Fruit fly (Drosophila melanogaster) whole organism, embryonic: Measurements from ENCODE around the gene CG32161.

Source experiments
- Atf-2 ChIP-seq: fragments of 200-800 bp; sonication (Bioruptor generic); optimal IDR thresholded peaks from 2 replicates; lab custom pipeline; 2016; ENCODE audit warnings: missing biosample characterization, missing genetic modification characterization
- CG11247 ChIP-seq: fragments of 200-800 bp; sonication (Bioruptor generic); IDR thresholded peaks from 2 replicates; pipeline ENCODE4 v1.3.6; 2022; ENCODE audit warnings: missing biosample characterization, missing genetic modification characterization
- CG12391 ChIP-seq: fragments of 200-800 bp; sonication (Bioruptor generic); optimal IDR thresholded peaks from 3 replicates; lab custom pipeline; 2018; ENCODE audit warnings: missing biosample characterization, mild to moderate bottlenecking, missing genetic modification characterization, moderate library complexity
- CG12659 ChIP-seq: fragments of 200-800 bp; sonication (Bioruptor generic); optimal IDR thresholded peaks from 3 replicates; lab custom pipeline; 2017; ENCODE audit warnings: mild to moderate bottlenecking, missing biosample characterization, missing genetic modification reagents, missing genetic modification characterization
- CG12744 ChIP-seq: fragments of 200-800 bp; sonication (Bioruptor generic); optimal IDR thresholded peaks from 2 replicates; lab custom pipeline; 2016; ENCODE audit warnings: missing biosample characterization, missing genetic modification characterization
- CG13775 ChIP-seq: fragments of 200-800 bp; sonication (Bioruptor generic); optimal IDR thresholded peaks from 3 replicates; lab custom pipeline; 2017; ENCODE audit warnings: missing biosample characterization, mild to moderate bottlenecking, missing genetic modification characterization
- CG15514 ChIP-seq: fragments of 200-800 bp; sonication (Bioruptor generic); optimal IDR thresholded peaks from 3 replicates; lab custom pipeline; 2017; ENCODE audit warnings: missing biosample characterization, missing genetic modification characterization, mild to moderate bottlenecking, moderate library complexity, missing genetic modification reagents
- CG1603 ChIP-seq: fragments of 200-800 bp; sonication (Bioruptor generic); optimal IDR thresholded peaks from 2 replicates; lab custom pipeline; 2019; ENCODE audit warnings: missing biosample characterization, mild to moderate bottlenecking, missing genetic modification characterization, moderate library complexity
- CG1647 ChIP-seq: fragments of 200-800 bp; sonication (Bioruptor generic); optimal IDR thresholded peaks from 3 replicates; lab custom pipeline; 2016; ENCODE audit warnings: missing biosample characterization, missing genetic modification characterization
- CG17361 ChIP-seq: fragments of 200-800 bp; sonication (Bioruptor generic); IDR thresholded peaks from 3 replicates; pipeline ENCODE4 v1.3.6; 2022; ENCODE audit warnings: missing biosample characterization, missing genetic modification characterization
- CG1792 ChIP-seq: fragments of 200-800 bp; sonication (Bioruptor generic); optimal IDR thresholded peaks from 2 replicates; lab custom pipeline; 2016; ENCODE audit warnings: missing biosample characterization, missing genetic modification characterization
- CG2199 ChIP-seq: fragments of 200-800 bp; sonication (Bioruptor generic); IDR thresholded peaks from 3 replicates; pipeline ENCODE4 v1.3.6; 2022; ENCODE audit warnings: missing biosample characterization, missing genetic modification characterization
- CG2712 ChIP-seq: fragments of 200-800 bp; optimal IDR thresholded peaks from 3 replicates; lab custom pipeline; 2019; ENCODE audit warnings: missing biosample characterization, mild to moderate bottlenecking, missing genetic modification characterization, moderate library complexity
- CG31365 ChIP-seq: fragments of 200-800 bp; sonication (Bioruptor generic); optimal IDR thresholded peaks from 2 replicates; lab custom pipeline; 2018; ENCODE audit warnings: missing biosample characterization, mild to moderate bottlenecking, missing genetic modification characterization
- CG34376 ChIP-seq: fragments of 200-800 bp; sonication (Bioruptor generic); optimal IDR thresholded peaks from 2 replicates; lab custom pipeline; 2018; ENCODE audit warnings: missing biosample characterization, mild to moderate bottlenecking, missing genetic modification characterization
- CG4360 ChIP-seq: fragments of 200-800 bp; sonication (Bioruptor generic); IDR thresholded peaks from 2 replicates; pipeline ENCODE4 v1.3.6; 2022; ENCODE audit warnings: missing biosample characterization, missing genetic modification characterization
- CG6272 ChIP-seq: fragments of 200-800 bp; sonication (Bioruptor generic); IDR thresholded peaks from 2 replicates; pipeline ENCODE4 v1.3.6; 2022; ENCODE audit warnings: missing biosample characterization, missing genetic modification characterization
- CG7745 ChIP-seq: fragments of 200-800 bp; sonication (Bioruptor generic); optimal IDR thresholded peaks from 2 replicates; lab custom pipeline; 2018; ENCODE audit warnings: missing biosample characterization, mild to moderate bottlenecking, missing genetic modification characterization, moderate library complexity
- CG8281 ChIP-seq: fragments of 200-800 bp; sonication (Bioruptor generic); optimal IDR thresholded peaks from 2 replicates; lab custom pipeline; 2018; ENCODE audit warnings: missing biosample characterization, mild to moderate bottlenecking, missing genetic modification characterization, moderate library complexity
- CG8290 ChIP-seq, 3 experiments: fragments of 200-800 bp; sonication (Bioruptor generic); optimal IDR thresholded peaks; 2 replicates each; lab custom pipeline; 2016 to 2019; ENCODE audit warnings: missing biosample characterization in 3 of 3, missing genetic modification characterization in 3 of 3, mild to moderate bottlenecking in 2 of 3, moderate library complexity in 1 of 3
- CG8944 ChIP-seq: fragments of 200-800 bp; sonication (Bioruptor generic); optimal IDR thresholded peaks from 3 replicates; lab custom pipeline; 2016; ENCODE audit warnings: missing biosample characterization, missing genetic modification characterization
- D19B ChIP-seq: fragments of 200-800 bp; sonication (Bioruptor generic); optimal IDR thresholded peaks from 2 replicates; lab custom pipeline; 2017; ENCODE audit warnings: missing biosample characterization, mild to moderate bottlenecking, missing genetic modification characterization
- Dek ChIP-seq: fragments of 200-800 bp; sonication (Bioruptor generic); optimal IDR thresholded peaks from 3 replicates; lab custom pipeline; 2019; ENCODE audit warnings: missing biosample characterization, mild to moderate bottlenecking, missing genetic modification characterization, moderate library complexity
- Dp ChIP-seq: fragments of 200-800 bp; sonication (Bioruptor generic); optimal IDR thresholded peaks from 2 replicates; lab custom pipeline; 2018; ENCODE audit warnings: missing biosample characterization, mild to moderate bottlenecking, missing genetic modification characterization, moderate library complexity
- ERR ChIP-seq: fragments of 200-800 bp; sonication (Bioruptor generic); optimal IDR thresholded peaks from 2 replicates; lab custom pipeline; 2016; ENCODE audit warnings: missing biosample characterization, missing genetic modification characterization
- Eip74EF ChIP-seq, 2 experiments: fragments of 200-800 bp in 1 of 2; fragments of >200 bp in 1 of 2; sonication (Bioruptor generic) in 1 of 2; optimal IDR thresholded peaks; 2 replicates each; lab custom pipeline; 2017 to 2019; ENCODE audit warnings: missing biosample characterization in 2 of 2, missing genetic modification characterization in 2 of 2, mild to moderate bottlenecking in 1 of 2, moderate library complexity in 1 of 2
- H2.0 ChIP-seq: fragments of 200-800 bp; sonication (Bioruptor generic); IDR thresholded peaks from 2 replicates; pipeline ENCODE4 v1.3.6; 2022; ENCODE audit warnings: missing biosample characterization, missing genetic modification characterization
- Hr78 ChIP-seq, 2 experiments: fragments of 200-800 bp in 1 of 2; fragments of >200 bp in 1 of 2; sonication (Bioruptor generic) in 1 of 2; optimal IDR thresholded peaks; 2 replicates each; lab custom pipeline; 2017 to 2019; ENCODE audit warnings: missing biosample characterization in 2 of 2, missing genetic modification characterization in 2 of 2, mild to moderate bottlenecking in 1 of 2, moderate library complexity in 1 of 2
- Oli ChIP-seq: fragments of 200-800 bp; sonication (Bioruptor generic); optimal IDR thresholded peaks from 2 replicates; lab custom pipeline; 2018; ENCODE audit warnings: missing biosample characterization, mild to moderate bottlenecking, missing genetic modification characterization, moderate library complexity
- Pdp1 ChIP-seq, 2 experiments: fragments of 200-800 bp; sonication (Bioruptor generic); optimal IDR thresholded peaks; 3 replicates each; lab custom pipeline; 2016; ENCODE audit warnings: missing biosample characterization in 2 of 2, missing genetic modification characterization in 2 of 2, mild to moderate bottlenecking in 1 of 2, moderate library complexity in 1 of 2
- aop ChIP-seq: fragments of 200-800 bp; sonication (Bioruptor generic); IDR thresholded peaks from 2 replicates; pipeline ENCODE4 v1.3.6; 2022; ENCODE audit warnings: missing biosample characterization, missing genetic modification characterization
- ato ChIP-seq: fragments of 200-800 bp; sonication (Bioruptor generic); IDR thresholded peaks from 2 replicates; pipeline ENCODE4 v1.3.6; 2022; ENCODE audit warnings: missing biosample characterization, missing genetic modification characterization; ENCODE audit not compliant: partially characterized antibody
- bab2 ChIP-seq: fragments of 200-800 bp; sonication (Bioruptor generic); optimal IDR thresholded peaks from 2 replicates; lab custom pipeline; 2016; ENCODE audit warnings: missing biosample characterization, missing genetic modification characterization
- bigmax ChIP-seq: fragments of 200-800 bp; sonication (Bioruptor generic); optimal IDR thresholded peaks from 2 replicates; lab custom pipeline; 2018; ENCODE audit warnings: missing biosample characterization, mild to moderate bottlenecking, missing genetic modification characterization
- cas ChIP-seq: fragments of 200-800 bp; sonication (Bioruptor generic); IDR thresholded peaks from 2 replicates; pipeline ENCODE4 v1.3.6; 2022; ENCODE audit warnings: missing biosample characterization, missing genetic modification characterization
- cato ChIP-seq: fragments of 200-800 bp; sonication (Bioruptor generic); optimal IDR thresholded peaks from 2 replicates; lab custom pipeline; 2016; ENCODE audit warnings: missing biosample characterization, missing genetic modification characterization, borderline replicate concordance
- caup ChIP-seq: fragments of 200-800 bp; sonication (Bioruptor generic); optimal IDR thresholded peaks from 3 replicates; lab custom pipeline; 2017; ENCODE audit warnings: missing biosample characterization, mild to moderate bottlenecking, missing genetic modification characterization, moderate library complexity; ENCODE audit not compliant: severe bottlenecking
- chn ChIP-seq: fragments of 200-800 bp; sonication (Bioruptor generic); optimal IDR thresholded peaks from 2 replicates; lab custom pipeline; 2016; ENCODE audit warnings: missing biosample characterization, missing genetic modification characterization
- ci ChIP-seq: fragments of 200-800 bp; sonication (Bioruptor generic); IDR thresholded peaks from 3 replicates; pipeline ENCODE4 v1.3.6; 2022; ENCODE audit warnings: missing biosample characterization, missing genetic modification characterization
- da ChIP-seq: fragments of 200-800 bp; sonication (Bioruptor generic); optimal IDR thresholded peaks from 2 replicates; lab custom pipeline; 2016; ENCODE audit warnings: missing biosample characterization, missing genetic modification characterization
- dimm ChIP-seq: fragments of 200-800 bp; sonication (Bioruptor generic); IDR thresholded peaks from 2 replicates; pipeline ENCODE4 v1.3.6; 2022; ENCODE audit warnings: missing biosample characterization, missing genetic modification characterization
- gfzf ChIP-seq: fragments of 200-800 bp; sonication (Bioruptor generic); optimal IDR thresholded peaks from 2 replicates; lab custom pipeline; 2016; ENCODE audit warnings: missing biosample characterization, mild to moderate bottlenecking, missing genetic modification characterization, moderate library complexity
- gsb ChIP-seq: fragments of 200-800 bp; sonication (Bioruptor generic); IDR thresholded peaks from 2 replicates; pipeline ENCODE4 v1.3.6; 2022; ENCODE audit warnings: missing biosample characterization, missing genetic modification characterization
- kah ChIP-seq: fragments of 200-800 bp; sonication (Bioruptor generic); optimal IDR thresholded peaks from 2 replicates; lab custom pipeline; 2018; ENCODE audit warnings: missing biosample characterization, mild to moderate bottlenecking, missing genetic modification characterization
- nerfin-1 ChIP-seq: fragments of 200-800 bp; sonication (Bioruptor generic); optimal IDR thresholded peaks from 3 replicates; lab custom pipeline; 2019; ENCODE audit warnings: missing biosample characterization, mild to moderate bottlenecking, missing genetic modification characterization, moderate library complexity
- repo ChIP-seq: fragments of 200-800 bp; sonication (Bioruptor generic); optimal IDR thresholded peaks from 2 replicates; lab custom pipeline; 2016; ENCODE audit warnings: missing biosample characterization, missing genetic modification characterization
- slbo ChIP-seq: fragments of 200-800 bp; sonication (Bioruptor generic); IDR thresholded peaks from 2 replicates; pipeline ENCODE4 v1.3.6; 2022; ENCODE audit warnings: missing biosample characterization, missing genetic modification characterization
- sna ChIP-seq: fragments of 200-800 bp; sonication (Bioruptor generic); IDR thresholded peaks from 2 replicates; pipeline ENCODE4 v1.3.6; 2022; ENCODE audit warnings: missing biosample characterization, missing genetic modification characterization; ENCODE audit not compliant: partially characterized antibody

CG32161 gene

DNA sequence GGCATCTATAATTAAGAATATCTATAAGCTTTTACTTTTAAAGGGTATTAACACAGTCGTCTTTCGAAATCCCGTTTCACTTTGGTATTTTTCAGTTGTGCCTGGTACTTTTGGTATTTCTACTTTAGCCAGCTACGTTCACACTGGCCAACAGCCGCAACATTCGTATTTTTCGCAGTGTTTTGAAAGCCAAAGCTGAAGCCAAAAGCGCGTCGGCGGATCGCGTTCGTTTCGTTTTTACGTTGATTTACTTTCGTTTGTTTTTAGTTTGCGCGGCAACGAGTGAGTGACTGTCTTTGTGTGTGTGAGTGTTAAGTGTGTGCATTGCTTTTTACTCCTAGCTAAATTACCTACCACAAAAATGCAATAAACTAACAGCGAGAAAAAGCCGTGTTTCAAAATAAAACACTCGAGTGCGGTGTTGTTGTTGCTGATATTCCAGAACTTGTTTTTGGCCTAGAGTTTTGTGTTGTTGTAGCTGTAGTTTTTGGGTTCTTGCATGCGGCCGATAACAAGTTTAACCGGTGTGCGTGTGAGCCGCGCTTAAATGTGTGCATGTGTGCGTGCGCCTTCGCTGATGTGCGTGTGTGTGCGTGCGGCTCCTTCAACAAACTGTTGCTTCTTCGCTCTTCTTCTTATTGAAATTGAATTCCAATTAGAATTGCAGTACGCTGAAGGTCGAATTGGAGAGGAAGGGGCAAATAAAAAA, 19.2 kb downstream of the CG32161 start, which contains the start of gene Lmpt (continued):
- TF ChIP-seq Dp (GFP tag; lab: Kevin White, UChicago) = peak; percentile 75
- TF ChIP-seq gfzf (GFP tag; lab: Kevin White, UChicago) = peak; percentile 89
- no peak for TF ChIP-seq CG1792 (GFP tag; lab: Kevin White, UChicago)
- TF ChIP-seq da (GFP tag; lab: Kevin White, UChicago) = no peak
- TF ChIP-seq CG12744 = no peak
- no peak for TF ChIP-seq Eip74EF (GFP tag; optimal IDR thresholded peaks at IDR 0.05; lab: Kevin White, UChicago)
- no peak for TF ChIP-seq CG17361 (GFP tag; lab: Robert Waterston, UW)
- TF ChIP-seq H2.0 (GFP tag; lab: Robert Waterston, UW) = no peak
- peak; percentile 59 for TF ChIP-seq CG12659 (GFP tag; lab: Kevin White, UChicago)
- TF ChIP-seq CG4360 = peak; percentile 49
- TF ChIP-seq CG7745 (tag; lab: Kevin White, UChicago) = no peak
- TF ChIP-seq CG11247 = no peak
- TF ChIP-seq ato (GFP tag; lab: Robert Waterston, UW) = no peak
- no peak for TF ChIP-seq CG1647 (GFP tag; lab: Kevin White, UChicago)
- no peak for TF ChIP-seq ci
- peak; percentile 48 for TF ChIP-seq CG15514
- TF ChIP-seq dimm (GFP tag; lab: Robert Waterston, UW) = no peak
- TF ChIP-seq repo = no peak
- TF ChIP-seq caup (GFP tag; lab: Kevin White, UChicago) = no peak
- no peak for TF ChIP-seq gsb (GFP tag; lab: Robert Waterston, UW)
- no peak for TF ChIP-seq slbo (GFP tag; lab: Robert Waterston, UW)
- peak in 1 of 2 experiments; percentile 38 for TF ChIP-seq Hr78 (GFP tag; optimal IDR thresholded peaks at IDR 0.05; lab: Kevin White, UChicago)
- TF ChIP-seq cato (GFP tag; lab: Kevin White, UChicago) = no peak
- peak; percentile 49 for TF ChIP-seq CG12391 (tag; lab: Kevin White, UChicago)
- 0 out of 3 replicates have a peak, but pooled peaks have one; percentile 58 for TF ChIP-seq CG2199
- TF ChIP-seq Oli = no peak
- TF ChIP-seq CG2712 = peak; percentile 0
- TF ChIP-seq D19B = peak; percentile 80
- TF ChIP-seq ERR = no peak
- TF ChIP-seq bigmax (GFP tag; lab: Kevin White, UChicago) = no peak
- TF ChIP-seq sna = no peak
- TF ChIP-seq Dek (tag; lab: Kevin White, UChicago) = peak; percentile 39
- TF ChIP-seq CG8944 (GFP tag; lab: Kevin White, UChicago) = no peak
- no peak for TF ChIP-seq nerfin-1 (tag; lab: Kevin White, UChicago)
- TF ChIP-seq cas (GFP tag; lab: Robert Waterston, UW) = no peak
- peak in 1 of 2 experiments; percentile 45 for TF ChIP-seq Pdp1 (GFP tag; optimal IDR thresholded peaks at IDR 0.05; lab: Kevin White, UChicago)
- no peak for TF ChIP-seq Atf-2
- no peak for TF ChIP-seq chn (GFP tag; lab: Kevin White, UChicago)
- no peak for TF ChIP-seq CG8281 (tag; lab: Kevin White, UChicago)
- peak; percentile 18 for TF ChIP-seq CG34376 (GFP tag; lab: Kevin White, UChicago)
- TF ChIP-seq CG13775 (GFP tag; lab: Kevin White, UChicago) = no peak
- peak; percentile 7 for TF ChIP-seq CG8290 (GFP tag; optimal IDR thresholded peaks at IDR 0.05; lab: Kevin White, UChicago)
- peak in 1 of 2 experiments; percentile 49 for TF ChIP-seq CG8290 (tag; optimal IDR thresholded peaks at IDR 0.05; lab: Kevin White, UChicago)
- no peak for TF ChIP-seq aop (GFP tag; lab: Robert Waterston, UW)
- TF ChIP-seq kah (GFP tag; lab: Kevin White, UChicago) = no peak
- no peak for TF ChIP-seq bab2 (GFP tag; lab: Kevin White, UChicago)
- TF ChIP-seq CG6272 (GFP tag; lab: Robert Waterston, UW) = no peak
- TF ChIP-seq CG31365 = peak; percentile 8
- TF ChIP-seq CG1603 (tag; lab: Kevin White, UChicago) = peak; percentile 27
